Fruit fly (Drosophila melanogaster) whole organism, embryonic: Measurements from ENCODE around the gene mus302.

Experiments used
- Aef1 ChIP-seq: fragments of 200-800 bp; sonication (Bioruptor generic); IDR thresholded peaks from 3 replicates; pipeline ENCODE4 v1.3.6; 2022; ENCODE audit warnings: missing biosample characterization, missing genetic modification characterization
- Bteb2 ChIP-seq: fragments of 200-800 bp; sonication (Bioruptor generic); optimal IDR thresholded peaks from 2 replicates; lab custom pipeline; 2016; ENCODE audit warnings: missing biosample characterization, missing genetic modification characterization
- CG10565 ChIP-seq: fragments of 200-800 bp; sonication (Bioruptor generic); optimal IDR thresholded peaks from 3 replicates; lab custom pipeline; 2016; ENCODE audit warnings: missing biosample characterization, mild to moderate bottlenecking, missing genetic modification characterization
- CG10654 ChIP-seq: fragments of 200-800 bp; sonication (Bioruptor generic); optimal IDR thresholded peaks from 2 replicates; lab custom pipeline; 2016; ENCODE audit warnings: missing biosample characterization, missing genetic modification characterization
- CG11085 ChIP-seq: fragments of 200-800 bp; sonication (Bioruptor generic); IDR thresholded peaks from 2 replicates; pipeline ENCODE4 v1.3.6; 2022; ENCODE audit warnings: missing biosample characterization, missing genetic modification characterization
- CG11093 ChIP-seq: fragments of 200-800 bp; sonication (Bioruptor generic); IDR thresholded peaks from 3 replicates; pipeline ENCODE4 v1.3.6; 2022; ENCODE audit warnings: missing biosample characterization, missing genetic modification characterization
- CG12104 ChIP-seq: fragments of 200-800 bp; sonication (Bioruptor generic); optimal IDR thresholded peaks from 3 replicates; lab custom pipeline; 2016; ENCODE audit warnings: missing biosample characterization, missing genetic modification characterization
- CG12744 ChIP-seq: fragments of 200-800 bp; sonication (Bioruptor generic); optimal IDR thresholded peaks from 2 replicates; lab custom pipeline; 2016; ENCODE audit warnings: missing biosample characterization, missing genetic modification characterization
- CG14965 ChIP-seq: fragments of 200-800 bp; sonication (Bioruptor generic); optimal IDR thresholded peaks from 2 replicates; lab custom pipeline; 2016; ENCODE audit warnings: missing biosample characterization, missing genetic modification characterization, borderline replicate concordance
- CG15011 ChIP-seq: fragments of 200-800 bp; sonication (Bioruptor generic); optimal IDR thresholded peaks from 3 replicates; lab custom pipeline; 2018; ENCODE audit warnings: missing biosample characterization, mild to moderate bottlenecking, missing genetic modification characterization
- CG17568 ChIP-seq: fragments of 200-800 bp; sonication (Bioruptor generic); optimal IDR thresholded peaks from 2 replicates; lab custom pipeline; 2018; ENCODE audit warnings: missing biosample characterization, mild to moderate bottlenecking, missing genetic modification characterization, moderate library complexity
- CG17612 ChIP-seq: fragments of 200-800 bp; sonication (Bioruptor generic); IDR thresholded peaks from 2 replicates; pipeline ENCODE4 v1.3.6; 2022; ENCODE audit warnings: missing biosample characterization, missing genetic modification characterization
- CG2116 ChIP-seq: fragments of 200-800 bp; sonication (Bioruptor generic); optimal IDR thresholded peaks from 3 replicates; lab custom pipeline; 2018; ENCODE audit warnings: missing biosample characterization, mild to moderate bottlenecking, missing genetic modification characterization
- CG2129 ChIP-seq: fragments of 200-800 bp; sonication (Bioruptor generic); IDR thresholded peaks from 2 replicates; pipeline ENCODE4 v1.3.6; 2022; ENCODE audit warnings: missing biosample characterization, missing genetic modification characterization; ENCODE audit not compliant: partially characterized antibody
- CG31365 ChIP-seq: fragments of 200-800 bp; sonication (Bioruptor generic); optimal IDR thresholded peaks from 2 replicates; lab custom pipeline; 2018; ENCODE audit warnings: missing biosample characterization, mild to moderate bottlenecking, missing genetic modification characterization
- CG42726 ChIP-seq: fragments of 200-800 bp; sonication (Bioruptor generic); IDR thresholded peaks from 2 replicates; pipeline ENCODE4 v1.3.6; 2022; ENCODE audit warnings: missing biosample characterization, missing genetic modification characterization; ENCODE audit not compliant: partially characterized antibody
- CG4707 ChIP-seq: fragments of 200-800 bp; sonication (Bioruptor generic); optimal IDR thresholded peaks from 2 replicates; lab custom pipeline; 2018; ENCODE audit warnings: missing biosample characterization, mild to moderate bottlenecking, missing genetic modification characterization, moderate library complexity
- CG6254 ChIP-seq: fragments of 200-800 bp; sonication (Bioruptor generic); optimal IDR thresholded peaks from 3 replicates; lab custom pipeline; 2017; ENCODE audit warnings: mild to moderate bottlenecking, missing biosample characterization, missing genetic modification reagents, missing genetic modification characterization
- CG6683 ChIP-seq: fragments of 200-800 bp; sonication (Bioruptor generic); optimal IDR thresholded peaks from 2 replicates; lab custom pipeline; 2017; ENCODE audit warnings: missing biosample characterization, mild to moderate bottlenecking, missing genetic modification characterization, missing genetic modification reagents
- CTCF ChIP-seq: fragments of 200-800 bp; sonication (Bioruptor generic); optimal IDR thresholded peaks from 2 replicates; lab custom pipeline; 2017; ENCODE audit warnings: missing biosample characterization, mild to moderate bottlenecking, missing genetic modification characterization, moderate library complexity
- CrebB ChIP-seq: fragments of 200-800 bp; sonication (Bioruptor generic); optimal IDR thresholded peaks from 3 replicates; lab custom pipeline; 2018; ENCODE audit warnings: missing biosample characterization, mild to moderate bottlenecking, missing genetic modification characterization
- Doc2 ChIP-seq: fragments of 200-800 bp; sonication (Bioruptor generic); IDR thresholded peaks from 2 replicates; pipeline ENCODE4 v1.3.6; 2022; ENCODE audit warnings: missing biosample characterization, missing genetic modification characterization
- E2f1 ChIP-seq: fragments of 200-800 bp; sonication (Bioruptor generic); IDR thresholded peaks from 2 replicates; pipeline ENCODE4 v1.3.6; 2022; ENCODE audit warnings: missing biosample characterization, missing genetic modification characterization
- Ets65A ChIP-seq: fragments of 200-800 bp; sonication (Bioruptor generic); peaks from one replicate; lab custom pipeline; 2016; ENCODE audit warnings: missing biosample characterization, missing genetic modification characterization
- Ets97D ChIP-seq: fragments of 200-800 bp; sonication (Bioruptor generic); optimal IDR thresholded peaks from 3 replicates; lab custom pipeline; 2016; ENCODE audit warnings: missing biosample characterization, missing genetic modification characterization
- HLHmδ ChIP-seq: fragments of 200-800 bp; sonication (Bioruptor generic); optimal IDR thresholded peaks from 2 replicates; lab custom pipeline; 2018; ENCODE audit warnings: missing biosample characterization, mild to moderate bottlenecking, missing genetic modification characterization, moderate library complexity
- Hand ChIP-seq: fragments of 200-800 bp; sonication (Bioruptor generic); optimal IDR thresholded peaks from 2 replicates; lab custom pipeline; 2017; ENCODE audit warnings: mild to moderate bottlenecking, missing biosample characterization, missing genetic modification reagents, missing genetic modification characterization
- Hmx ChIP-seq: fragments of 200-800 bp; sonication (Bioruptor generic); optimal IDR thresholded peaks from 2 replicates; lab custom pipeline; 2016; ENCODE audit warnings: missing biosample characterization, missing genetic modification characterization
- Mes4 ChIP-seq: fragments of 200-800 bp; sonication (Bioruptor generic); optimal IDR thresholded peaks from 2 replicates; lab custom pipeline; 2016; ENCODE audit warnings: missing biosample characterization, missing genetic modification characterization
- Mrtf ChIP-seq: fragments of 200-800 bp; sonication (Bioruptor generic); IDR thresholded peaks from 3 replicates; pipeline ENCODE4 v1.3.6; 2022; ENCODE audit warnings: missing biosample characterization, missing genetic modification characterization
- NC2β ChIP-seq: fragments of 200-800 bp; sonication (Bioruptor generic); optimal IDR thresholded peaks from 2 replicates; lab custom pipeline; 2016; ENCODE audit warnings: missing biosample characterization, missing genetic modification characterization
- Ptx1 ChIP-seq: fragments of 200-800 bp; sonication (Bioruptor generic); IDR thresholded peaks from 2 replicates; pipeline ENCODE4 v1.3.6; 2022; ENCODE audit warnings: missing biosample characterization, missing genetic modification characterization
- Rfx ChIP-seq: fragments of 200-800 bp; sonication (Bioruptor generic); IDR thresholded peaks from 2 replicates; pipeline ENCODE4 v1.3.6; 2022; ENCODE audit warnings: missing biosample characterization, missing genetic modification characterization
- ab ChIP-seq: fragments of 200-800 bp; sonication (Bioruptor generic); optimal IDR thresholded peaks from 2 replicates; lab custom pipeline; 2016; ENCODE audit warnings: missing biosample characterization, missing genetic modification characterization
- ara ChIP-seq: fragments of 200-800 bp; sonication (Bioruptor generic); IDR thresholded peaks from 2 replicates; pipeline ENCODE4 v1.3.6; 2022; ENCODE audit warnings: missing biosample characterization, missing genetic modification characterization
- bab2 ChIP-seq: fragments of 200-800 bp; sonication (Bioruptor generic); optimal IDR thresholded peaks from 2 replicates; lab custom pipeline; 2016; ENCODE audit warnings: missing biosample characterization, missing genetic modification characterization
- bigmax ChIP-seq: fragments of 200-800 bp; sonication (Bioruptor generic); optimal IDR thresholded peaks from 2 replicates; lab custom pipeline; 2018; ENCODE audit warnings: missing biosample characterization, mild to moderate bottlenecking, missing genetic modification characterization
- br ChIP-seq: fragments of >200 bp; optimal IDR thresholded peaks from 2 replicates; lab custom pipeline; 2017
- da ChIP-seq: fragments of 200-800 bp; sonication (Bioruptor generic); optimal IDR thresholded peaks from 2 replicates; lab custom pipeline; 2016; ENCODE audit warnings: missing biosample characterization, missing genetic modification characterization
- dan ChIP-seq: fragments of 200-800 bp; sonication (Bioruptor generic); IDR thresholded peaks from 2 replicates; pipeline ENCODE4 v1.3.6; 2022; ENCODE audit warnings: missing biosample characterization, missing genetic modification characterization
- gfzf ChIP-seq: fragments of 200-800 bp; sonication (Bioruptor generic); optimal IDR thresholded peaks from 2 replicates; lab custom pipeline; 2016; ENCODE audit warnings: missing biosample characterization, mild to moderate bottlenecking, missing genetic modification characterization, moderate library complexity
- gro ChIP-seq: fragments of 200-800 bp; sonication (Bioruptor generic); optimal IDR thresholded peaks from 2 replicates; lab custom pipeline; 2016; ENCODE audit warnings: missing biosample characterization, missing genetic modification characterization
- p53 ChIP-seq: fragments of 200-800 bp; sonication (Bioruptor generic); optimal IDR thresholded peaks from 2 replicates; lab custom pipeline; 2016; ENCODE audit warnings: missing biosample characterization, missing genetic modification characterization
- phol ChIP-seq: fragments of 200-800 bp; sonication (Bioruptor generic); optimal IDR thresholded peaks from 3 replicates; lab custom pipeline; 2018; ENCODE audit warnings: missing biosample characterization, mild to moderate bottlenecking, missing genetic modification characterization, moderate library complexity
- repo ChIP-seq: fragments of 200-800 bp; sonication (Bioruptor generic); optimal IDR thresholded peaks from 2 replicates; lab custom pipeline; 2016; ENCODE audit warnings: missing biosample characterization, missing genetic modification characterization
- sim ChIP-seq: fragments of 200-800 bp; sonication (Bioruptor generic); IDR thresholded peaks from 2 replicates; pipeline ENCODE4 v1.3.6; 2022; ENCODE audit warnings: missing biosample characterization, missing genetic modification characterization
- ssp ChIP-seq: fragments of 200-800 bp; sonication (Bioruptor generic); IDR thresholded peaks from 2 replicates; pipeline ENCODE4 v1.3.6; 2022; ENCODE audit warnings: missing biosample characterization, missing genetic modification characterization
- sug ChIP-seq: fragments of 200-800 bp; optimal IDR thresholded peaks from 2 replicates; lab custom pipeline; 2019; ENCODE audit warnings: missing biosample characterization, mild to moderate bottlenecking, missing genetic modification characterization, moderate library complexity
- toy ChIP-seq: fragments of 200-800 bp; sonication (Bioruptor generic); IDR thresholded peaks from 2 replicates; pipeline ENCODE4 v1.3.6; 2022; ENCODE audit warnings: missing biosample characterization, missing genetic modification characterization
- ttk ChIP-seq: fragments of 200-800 bp; sonication (Bioruptor generic); IDR thresholded peaks from 2 replicates; pipeline ENCODE4 v2.1.2; 2022; ENCODE audit warnings: missing biosample characterization, missing genetic modification characterization
- tx ChIP-seq: fragments of 200-800 bp; sonication (Bioruptor generic); optimal IDR thresholded peaks from 2 replicates; lab custom pipeline; 2016; ENCODE audit warnings: missing biosample characterization, missing genetic modification characterization
- zen ChIP-seq: fragments of 200-800 bp; sonication (Bioruptor generic); optimal IDR thresholded peaks from 3 replicates; lab custom pipeline; 2018; ENCODE audit warnings: missing biosample characterization, mild to moderate bottlenecking, missing genetic modification characterization, moderate library complexity
- zfh1 ChIP-seq: fragments of 200-800 bp; sonication (Bioruptor generic); IDR thresholded peaks from 3 replicates; pipeline ENCODE4 v1.3.6; 2022; ENCODE audit warnings: missing biosample characterization, missing genetic modification characterization

The mus302 gene

dm6 chr3L:16779704-16780173 is at the start of gene mus302, which contains the start of gene CG9705 (continued):
- TF ChIP-seq CG6683 (GFP tag; lab: Kevin White, UChicago) = no peak
- no peak for TF ChIP-seq br (lab: Kevin White, UChicago)
- TF ChIP-seq CG12744 (GFP tag; lab: Kevin White, UChicago) = no peak
- peak; percentile 46 for TF ChIP-seq Ets65A (GFP tag; lab: Kevin White, UChicago)
- TF ChIP-seq HLHmδ (GFP tag; lab: Kevin White, UChicago) = no peak
- no peak for TF ChIP-seq toy (GFP tag; lab: Robert Waterston, UW)
- no peak for TF ChIP-seq NC2β (GFP tag; lab: Kevin White, UChicago)
- no peak for TF ChIP-seq CG6254
- no peak for TF ChIP-seq bab2 (GFP tag; lab: Kevin White, UChicago)
- no peak for TF ChIP-seq da
- TF ChIP-seq sug (tag; lab: Kevin White, UChicago) = peak; percentile 54
- no peak for TF ChIP-seq CG11085 (GFP tag; lab: Robert Waterston, UW)
- TF ChIP-seq CG10654 = no peak
- TF ChIP-seq CrebB (tag; lab: Kevin White, UChicago) = no peak
- peak; percentile 68; the same call in 1 of the 2 replicates for TF ChIP-seq Rfx (GFP tag; lab: Robert Waterston, UW)
- no peak for TF ChIP-seq tx (GFP tag; lab: Kevin White, UChicago)
- peak; percentile 2 for TF ChIP-seq Bteb2
- TF ChIP-seq CG12104 = peak; percentile 37
- no peak for TF ChIP-seq CG31365
- no peak for TF ChIP-seq CG17568 (GFP tag; lab: Kevin White, UChicago)
- TF ChIP-seq ssp (GFP tag; lab: Robert Waterston, UW) = peak; percentile 85
- peak; percentile 58; the same call in 1 of the 2 replicates for TF ChIP-seq CG2129 (GFP tag; lab: Robert Waterston, UW)
- TF ChIP-seq CG14965 (GFP tag; lab: Kevin White, UChicago) = no peak
- TF ChIP-seq CG10565 = no peak
- TF ChIP-seq Hmx (GFP tag; lab: Kevin White, UChicago) = no peak
- peak; percentile 60 for TF ChIP-seq zen (tag; lab: Kevin White, UChicago)
- TF ChIP-seq Doc2 (GFP tag; lab: Robert Waterston, UW) = no peak
- TF ChIP-seq CG11093 = no peak
- TF ChIP-seq CG17612 (GFP tag; lab: Robert Waterston, UW) = no peak
- peak; percentile 21; the same call in 1 of the 2 replicates for TF ChIP-seq ara
- no peak for TF ChIP-seq p53
- TF ChIP-seq CG15011 = no peak
- TF ChIP-seq bigmax = no peak
- TF ChIP-seq CG42726 = peak; percentile 36; the same call in 1 of the 2 replicates
- TF ChIP-seq phol (tag; lab: Kevin White, UChicago) = peak; percentile 75
- TF ChIP-seq Ets97D (GFP tag; lab: Kevin White, UChicago) = no peak
- TF ChIP-seq CTCF = no peak
- no peak for TF ChIP-seq Hand (GFP tag; lab: Kevin White, UChicago)
- no peak for TF ChIP-seq ab
- TF ChIP-seq Mrtf (GFP tag; lab: Robert Waterston, UW) = no peak
- TF ChIP-seq CG2116 (GFP tag; lab: Kevin White, UChicago) = peak; percentile 48
- no peak for TF ChIP-seq sim (GFP tag; lab: Robert Waterston, UW)
- TF ChIP-seq gfzf (GFP tag; lab: Kevin White, UChicago) = peak; percentile 68
- TF ChIP-seq CG4707 (GFP tag; lab: Kevin White, UChicago) = no peak
- TF ChIP-seq Mes4 (GFP tag; lab: Kevin White, UChicago) = no peak
- TF ChIP-seq ttk (GFP tag; lab: Robert Waterston, UW) = 0 out of 2 replicates have a peak, but pooled peaks have one; percentile 23
- no peak for TF ChIP-seq zfh1 (GFP tag; lab: Robert Waterston, UW)
- TF ChIP-seq E2f1 = peak; percentile 14; the same call in 1 of the 2 replicates
- TF ChIP-seq dan = no peak
- peak; percentile 41 for TF ChIP-seq Ptx1 (GFP tag; lab: Robert Waterston, UW)
- peak; percentile 41; the same call in 2 of the 3 replicates for TF ChIP-seq Aef1 (GFP tag; lab: Robert Waterston, UW)
- no peak for TF ChIP-seq gro
- no peak for TF ChIP-seq repo (GFP tag; lab: Kevin White, UChicago)
